Worm (Caenorhabditis elegans) whole organism, early embryonic: ENCODE measurements around the gene Y69A2AR.28.

ENCODE experiments used
- ceh-36 ChIP-seq: sonication (generic microtip); optimal IDR thresholded peaks from 2 replicates; lab custom pipeline; 2016; ENCODE audit warnings: missing genetic modification characterization, inconsistent platforms, missing compliant biosample characterization

Gene Y69A2AR.28

ce11 chrIV:2563969-2564368, 48.9 kb downstream of the Y69A2AR.28 start, which contains the start of gene Y69A2AR.24:
TSS of gene Y69A2AR.24 (minus strand) at chrIV:2564069.
- no peak for TF ChIP-seq ceh-36
